Fruit fly (Drosophila melanogaster): Measurements from ENCODE around the gene CG13607.

The CG13607 gene

dm6 chr3R:24108902-24109389 is 7.2 kb downstream of the CG13607 start, which contains the start of the genes eIF4EHP and CG18428 (continued):
- TF ChIP-seq CG10543 (GFP tag; optimal IDR thresholded peaks at IDR 0.05): peak; percentile 100
- TF ChIP-seq CG11504 (tag; optimal IDR thresholded peaks at IDR 0.05): peak; percentile 99
- TF ChIP-seq CG8290 (GFP tag; optimal IDR thresholded peaks at IDR 0.05): peak; percentile 98
- peak; percentile 88 to 96 for TF ChIP-seq CG8290 (tag; optimal IDR thresholded peaks at IDR 0.05)
- TF ChIP-seq D19A (tag; optimal IDR thresholded peaks at IDR 0.05): peak; percentile 99
- TF ChIP-seq fd64A (GFP tag; optimal IDR thresholded peaks at IDR 0.05): peak; percentile 90
- TF ChIP-seq BtbVII (GFP tag; optimal IDR thresholded peaks at IDR 0.05): peak; percentile 99
- peak; percentile 95 for TF ChIP-seq sens-2 (GFP tag; IDR thresholded peaks at IDR 0.05)
- TF ChIP-seq chm (GFP tag; IDR thresholded peaks at IDR 0.05): peak; percentile 97; the same call in 1 of the 2 replicates
- TF ChIP-seq Hr78 (GFP tag; optimal IDR thresholded peaks at IDR 0.05): peak in 1 of 2 experiments; percentile 96
- TF ChIP-seq ind (GFP tag; optimal IDR thresholded peaks at IDR 0.05): peak; percentile 99
- TF ChIP-seq CG3065 (GFP tag; optimal IDR thresholded peaks at IDR 0.05): peak; percentile 98
- peak; percentile 99 for TF ChIP-seq Meics (GFP tag; optimal IDR thresholded peaks at IDR 0.05)
- peak; percentile 99 for TF ChIP-seq CG9817 (tag; optimal IDR thresholded peaks at IDR 0.05)
- TF ChIP-seq CG14050 (GFP tag; IDR thresholded peaks at IDR 0.05): no peak
- peak; percentile 98 for TF ChIP-seq CG34376 (GFP tag; optimal IDR thresholded peaks at IDR 0.05)
- TF ChIP-seq wek (GFP tag; optimal IDR thresholded peaks at IDR 0.05): peak; percentile 80
- TF ChIP-seq CG10366 (GFP tag; IDR thresholded peaks at IDR 0.05): no peak
- TF ChIP-seq CG12155 (GFP tag; optimal IDR thresholded peaks at IDR 0.05): peak; percentile 97
- TF ChIP-seq jumu (GFP tag; optimal IDR thresholded peaks at IDR 0.05): peak; percentile 78
- TF ChIP-seq CG10959 (GFP tag; IDR thresholded peaks at IDR 0.05): no peak; the same call in 1 of the 2 replicates
- TF ChIP-seq E2f1 (GFP tag; IDR thresholded peaks at IDR 0.05): no peak
- TF ChIP-seq Usf (GFP tag; optimal IDR thresholded peaks at IDR 0.05): peak; percentile 99
- no peak for TF ChIP-seq zen2 (GFP tag; IDR thresholded peaks at IDR 0.05; ENCODE audit: partially characterized antibody)
- peak; percentile 95 for TF ChIP-seq CG3407 (GFP tag; optimal IDR thresholded peaks at IDR 0.05)
- peak; percentile 84 for TF ChIP-seq Mad (GFP tag; optimal IDR thresholded peaks at IDR 0.05)
- no peak for TF ChIP-seq CG9215 (GFP tag; IDR thresholded peaks at IDR 0.05)
- TF ChIP-seq org-1 (GFP tag; optimal IDR thresholded peaks at IDR 0.05): peak; percentile 96
- no peak for TF ChIP-seq cas (GFP tag; IDR thresholded peaks at IDR 0.05)
- TF ChIP-seq fd3F (GFP tag; optimal IDR thresholded peaks at IDR 0.05): peak; percentile 100
- peak; percentile 80 for TF ChIP-seq HLHmδ (GFP tag; optimal IDR thresholded peaks at IDR 0.05)
- peak; percentile 79 for TF ChIP-seq crc (GFP tag; optimal IDR thresholded peaks at IDR 0.05)
- TF ChIP-seq CG34422 (GFP tag; IDR thresholded peaks at IDR 0.05): no peak
- TF ChIP-seq pum (GFP tag; optimal IDR thresholded peaks at IDR 0.05): peak; percentile 85
- peak; percentile 98 for TF ChIP-seq CG8388 (GFP tag; optimal IDR thresholded peaks at IDR 0.05)
- no peak for TF ChIP-seq hb (GFP tag; IDR thresholded peaks at IDR 0.05; ENCODE audit: partially characterized antibody)
- peak; percentile 48 for TF ChIP-seq NC2α (GFP tag; optimal IDR thresholded peaks at IDR 0.05)
- TF ChIP-seq CG1832 (GFP tag; optimal IDR thresholded peaks at IDR 0.05): no peak
- no peak for TF ChIP-seq Xrp1 (GFP tag; IDR thresholded peaks at IDR 0.05)
- peak; percentile 99 for TF ChIP-seq HmgZ (tag; optimal IDR thresholded peaks at IDR 0.05)
- TF ChIP-seq repo (GFP tag; optimal IDR thresholded peaks at IDR 0.05): peak; percentile 51
- peak; percentile 97; the same call in 1 of the 3 replicates for TF ChIP-seq C15 (GFP tag; IDR thresholded peaks at IDR 0.05)
- peak; percentile 89 for TF ChIP-seq zfh2 (GFP tag; optimal IDR thresholded peaks at IDR 0.05)
- no peak for TF ChIP-seq hkb (optimal IDR thresholded peaks at IDR 0.05)
- no peak for TF ChIP-seq hkb (GFP tag; IDR thresholded peaks at IDR 0.05)
- TF ChIP-seq CG4282 (GFP tag; optimal IDR thresholded peaks at IDR 0.05): no peak
- peak; percentile 99 for TF ChIP-seq CG2712 (tag; optimal IDR thresholded peaks at IDR 0.05)
- TF ChIP-seq ara (GFP tag; IDR thresholded peaks at IDR 0.05): 0 out of 2 replicates have a peak, but pooled peaks have one; percentile 98
- 0 out of 2 replicates have a peak, but pooled peaks have one; percentile 98 for TF ChIP-seq CG8765 (GFP tag; IDR thresholded peaks at IDR 0.05)
- peak; percentile 99 for TF ChIP-seq Oli (tag; optimal IDR thresholded peaks at IDR 0.05)
- no peak for TF ChIP-seq Trl (optimal IDR thresholded peaks at IDR 0.05)
- peak; percentile 84 for TF ChIP-seq Trl (GFP tag; optimal IDR thresholded peaks at IDR 0.05)
